Worm (Caenorhabditis elegans): ENCODE data around the gene C50F4.12.

The C50F4.12 gene

ce11 chrV:9582594-9583322 lies 43.2 kb upstream of the C50F4.12 start, which contains the start of gene rtfo-1 (continued):
- TF ChIP-seq zim-3 (tag; optimal IDR thresholded peaks at IDR 0.05) (no peak), Y67H2A.10 (GFP tag; conservative IDR thresholded peaks at IDR 0.05) (no peak), hmg-1.2 (GFP tag; IDR thresholded peaks at IDR 0.05) (no peak), hlh-26 (GFP tag; conservative IDR thresholded peaks at IDR 0.05) (no peak), madf-8 (GFP tag; conservative IDR thresholded peaks at IDR 0.05) (no peak), lsy-27 (tag; optimal IDR thresholded peaks at IDR 0.05; ENCODE audit: borderline replicate concordance, insufficient read depth) (no peak), ztf-6 (GFP tag; IDR thresholded peaks at IDR 0.05) (no peak), nhr-90 (tag; optimal IDR thresholded peaks at IDR 0.05) (no peak), tbp1 (GFP tag; optimal IDR thresholded peaks at IDR 0.05) (no peak), F39B2.1 (GFP tag; IDR thresholded peaks at IDR 0.05) (no peak), madf-6 (GFP tag; IDR thresholded peaks at IDR 0.05) (peak; percentile 12; the same call in 1 of the 2 replicates), ceh-27 (GFP tag; optimal IDR thresholded peaks at IDR 0.05) (no peak), K12H6.12 (tag; optimal IDR thresholded peaks at IDR 0.05) (no peak), ztf-18 (tag; optimal IDR thresholded peaks at IDR 0.05) (peak; percentile 34), ztf-28 (GFP tag; IDR thresholded peaks at IDR 0.05) (no peak), sea-2 (GFP tag; IDR thresholded peaks at IDR 0.05) (no peak), mxl-1 (tag; optimal IDR thresholded peaks at IDR 0.05) (no peak), snpc-1.3 (tag; optimal IDR thresholded peaks at IDR 0.05; ENCODE audit: insufficient read depth) (peak; percentile 54), K11D2.4 (GFP tag; IDR thresholded peaks at IDR 0.05) (no peak), bed-2 (GFP tag; IDR thresholded peaks at IDR 0.05) (no peak), snpc-4 (GFP tag; optimal IDR thresholded peaks at IDR 0.05) (no peak), snpc-4 (tag; optimal IDR thresholded peaks at IDR 0.05) (peak in 2 of 4 experiments; percentile 28 to 56), ets-4 (GFP tag; optimal IDR thresholded peaks at IDR 0.05) (no peak), hmg-20 (GFP tag; IDR thresholded peaks at IDR 0.05) (no peak), hsf-1 (GFP tag; IDR thresholded peaks at IDR 0.05) (no peak), akir-1 (GFP tag; optimal IDR thresholded peaks at IDR 0.05) (no peak), lin-40 (tag; optimal IDR thresholded peaks at IDR 0.05) (no peak), lin-35 (GFP tag; optimal IDR thresholded peaks at IDR 0.05) (no peak), rpc-1 (optimal IDR thresholded peaks at IDR 0.05) (peak; percentile 42), rpc-1 (tag; optimal IDR thresholded peaks at IDR 0.05) (no peak), Y95B8A.8 (GFP tag; IDR thresholded peaks at IDR 0.05) (no peak), F10E7.11 (tag; optimal IDR thresholded peaks at IDR 0.05) (no peak)

ce11 chrV:9576991-9577390 lies 37.5 kb upstream of the C50F4.12 start, which contains the start of gene F25B3.2:
F25B3.2 (plus strand) TSS chrV:9577291.
- TF ChIP-seq C06A6.2 (GFP tag; conservative IDR thresholded peaks at IDR 0.05) = no peak
- no peak for TF ChIP-seq madf-6 (GFP tag; IDR thresholded peaks at IDR 0.05)

ce11 chrV:9571673-9572072 lies 32.1 kb upstream of the C50F4.12 start:
- TF ChIP-seq snpc-1.3 (tag; optimal IDR thresholded peaks at IDR 0.05; ENCODE audit: insufficient read depth) = no peak
- TF ChIP-seq attf-5 (GFP tag; optimal IDR thresholded peaks at IDR 0.05) = no peak
- no peak for TF ChIP-seq lin-35 (GFP tag; optimal IDR thresholded peaks at IDR 0.05)
- TF ChIP-seq Y53F4B.3 (GFP tag; IDR thresholded peaks at IDR 0.05) = no peak
- TF ChIP-seq repo-1 (tag; optimal IDR thresholded peaks at IDR 0.05) = no peak
- TF ChIP-seq fkh-3 (tag; optimal IDR thresholded peaks at IDR 0.05) = no peak
- no peak for TF ChIP-seq Y95B8A.8 (GFP tag; IDR thresholded peaks at IDR 0.05)
- no peak for TF ChIP-seq nfyb-1 (GFP tag; IDR thresholded peaks at IDR 0.05)
